Worm (Caenorhabditis elegans) whole organism, midembryonic: Measurements from ENCODE around the gene srx-62.

Experiments
- T22C8.4 ChIP-seq: fragments of 200-800 bp; sonication (Bioruptor generic); IDR thresholded peaks from 2 replicates; pipeline ENCODE4 v1.3.6; 2022; ENCODE audit warnings: missing genetic modification characterization, missing compliant biosample characterization
- cog-1 ChIP-seq: sonication (generic microtip); optimal IDR thresholded peaks from 2 replicates; lab custom pipeline; 2016; ENCODE audit warnings: missing genetic modification characterization, missing compliant biosample characterization
- flt-1 ChIP-seq: fragments of 200-800 bp; sonication (Bioruptor generic); IDR thresholded peaks from 2 replicates; pipeline ENCODE4 v1.3.6; 2022; ENCODE audit warnings: missing genetic modification characterization, missing compliant biosample characterization
- klf-2 ChIP-seq: fragments of 200-800 bp; sonication (Bioruptor generic); conservative IDR thresholded peaks from 2 replicates; pipeline ENCODE4 v1.3.6; 2022; ENCODE audit warnings: missing genetic modification reagents, missing genetic modification characterization, missing compliant biosample characterization
- med-1 ChIP-seq: sonication (generic microtip); optimal IDR thresholded peaks from 2 replicates; lab custom pipeline; 2017; ENCODE audit warnings: missing genetic modification characterization, mild to moderate bottlenecking, missing compliant biosample characterization, antibody characterized with exemption, missing genetic modification reagents; ENCODE audit not compliant: insufficient read depth
- ref-1 ChIP-seq: fragments of 200-800 bp; sonication (Bioruptor generic); conservative IDR thresholded peaks from 2 replicates; pipeline ENCODE4 v1.3.6; 2022; ENCODE audit warnings: missing genetic modification reagents, missing genetic modification characterization, missing compliant biosample characterization
- tab-1 ChIP-seq: fragments of 200-800 bp; sonication (Bioruptor generic); IDR thresholded peaks from 2 replicates; pipeline ENCODE4 v1.3.6; 2022; ENCODE audit warnings: missing genetic modification characterization, missing compliant biosample characterization
- ztf-23 ChIP-seq: fragments of 200-800 bp; sonication (Bioruptor generic); IDR thresholded peaks from 2 replicates; pipeline ENCODE4 v1.3.6; 2022; ENCODE audit warnings: missing genetic modification reagents, missing genetic modification characterization, missing compliant biosample characterization
- ztf-29 ChIP-seq: fragments of 200-800 bp; sonication (Bioruptor generic); IDR thresholded peaks from 2 replicates; pipeline ENCODE4 v1.3.6; 2022; ENCODE audit warnings: missing genetic modification reagents, missing genetic modification characterization, missing compliant biosample characterization

ce11 chrV:3974361-3974760, 21.4 kb downstream of the srx-62 start, which contains the start of gene str-82:
- TF ChIP-seq ztf-23 (GFP tag; lab: Robert Waterston, UW) (no peak), med-1 (GFP tag; lab: Kevin White, UChicago) (no peak), ztf-29 (no peak), T22C8.4 (GFP tag; lab: Robert Waterston, UW) (no peak), ref-1 (GFP tag; lab: Robert Waterston, UW) (no peak), cog-1 (tag; lab: Kevin White, UChicago) (no peak), flt-1 (no peak), klf-2 (GFP tag; lab: Robert Waterston, UW) (no peak), tab-1 (no peak)
